ENCODE assay signal across 1 fruit fly cellular context in the genomic region with DNA sequence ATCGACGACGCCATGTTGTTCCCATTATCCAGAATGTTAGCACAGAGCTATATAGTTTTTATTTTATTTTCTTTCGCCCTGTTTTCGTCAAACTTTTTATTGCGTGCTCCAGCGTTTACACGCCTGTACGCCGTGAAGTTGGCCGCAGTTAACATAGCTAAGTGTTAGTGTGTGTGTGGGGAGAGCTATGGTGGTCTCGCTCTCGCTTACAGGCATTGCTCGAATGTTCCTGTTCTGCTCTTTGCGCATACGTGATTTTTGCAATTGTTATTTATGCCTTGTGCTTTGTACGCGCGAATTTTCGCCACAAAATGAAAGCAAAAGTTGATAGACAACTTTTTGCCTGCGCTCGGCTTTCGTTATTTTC.
TF ChIP-seq lines count a peak whose summit lies in the region.

No protein-coding gene starts in this region.

TF ChIP-seq in whole organism, embryonic, 481 proteins besides CTCF, POLR2A, EP300 and RAD21 (continued from another document and continues in another):
- TF ChIP-seq CG11456 (GFP tag; IDR thresholded peaks at IDR 0.05; lab: Robert Waterston, UW) (0 out of 3 replicates have a peak, but pooled peaks have one; percentile 34), CG34224 (GFP tag; IDR thresholded peaks at IDR 0.05; lab: Robert Waterston, UW; ENCODE audit: partially characterized antibody) (peak; percentile 46; the same call in 2 of the 3 replicates), CG16813 (GFP tag; IDR thresholded peaks at IDR 0.05; lab: Robert Waterston, UW; ENCODE audit: partially characterized antibody) (no peak), bsh (GFP tag; optimal IDR thresholded peaks at IDR 0.05; lab: Kevin White, UChicago) (no peak), Deaf1 (tag; optimal IDR thresholded peaks at IDR 0.05; lab: Kevin White, UChicago) (peak; percentile 23), klu (GFP tag; IDR thresholded peaks at IDR 0.05; lab: Robert Waterston, UW) (no peak), twi (tag; optimal IDR thresholded peaks at IDR 0.05; lab: Kevin White, UChicago) (no peak), CG14965 (GFP tag; optimal IDR thresholded peaks at IDR 0.05; lab: Kevin White, UChicago; ENCODE audit: borderline replicate concordance) (no peak), Adf1 (GFP tag; IDR thresholded peaks at IDR 0.05; lab: Robert Waterston, UW) (peak; percentile 44; the same call in 1 of the 2 replicates), CG6254 (GFP tag; optimal IDR thresholded peaks at IDR 0.05; lab: Kevin White, UChicago) (peak; percentile 30), ash1 (GFP tag; optimal IDR thresholded peaks at IDR 0.05; lab: Kevin White, UChicago) (no peak), CG9437 (GFP tag; optimal IDR thresholded peaks at IDR 0.05; lab: Kevin White, UChicago) (no peak), nmo (GFP tag; optimal IDR thresholded peaks at IDR 0.05; lab: Kevin White, UChicago) (peak; percentile 38), aop (GFP tag; IDR thresholded peaks at IDR 0.05; lab: Robert Waterston, UW) (no peak), Hey (tag; optimal IDR thresholded peaks at IDR 0.05; lab: Kevin White, UChicago) (peak; percentile 2), CG10543 (GFP tag; optimal IDR thresholded peaks at IDR 0.05; lab: Kevin White, UChicago) (peak; percentile 66), CG15479 (GFP tag; optimal IDR thresholded peaks at IDR 0.05; lab: Kevin White, UChicago) (peak; percentile 63), scrt (GFP tag; optimal IDR thresholded peaks at IDR 0.05; lab: Kevin White, UChicago) (peak; percentile 52), CG17186 (GFP tag; optimal IDR thresholded peaks at IDR 0.05; lab: Kevin White, UChicago) (peak; percentile 24), CG6765 (GFP tag; optimal IDR thresholded peaks at IDR 0.05; lab: Kevin White, UChicago) (no peak), Drgx (GFP tag; IDR thresholded peaks at IDR 0.05; lab: Robert Waterston, UW) (peak; percentile 37; the same call in 1 of the 2 replicates), inv (GFP tag; IDR thresholded peaks at IDR 0.05; lab: Robert Waterston, UW; ENCODE audit: partially characterized antibody) (no peak), Ravus (GFP tag; IDR thresholded peaks at IDR 0.05; lab: Robert Waterston, UW) (no peak), slbo (GFP tag; IDR thresholded peaks at IDR 0.05; lab: Robert Waterston, UW) (peak; percentile 21; the same call in 1 of the 2 replicates), repo (GFP tag; optimal IDR thresholded peaks at IDR 0.05; lab: Kevin White, UChicago) (no peak), D19A (tag; optimal IDR thresholded peaks at IDR 0.05; lab: Kevin White, UChicago) (no peak), eve (GFP tag; optimal IDR thresholded peaks at IDR 0.05; lab: Kevin White, UChicago) (no peak), CG10321 (GFP tag; IDR thresholded peaks at IDR 0.05; lab: Robert Waterston, UW) (peak; percentile 99), CG10979 (tag; optimal IDR thresholded peaks at IDR 0.05; lab: Kevin White, UChicago) (no peak), gcm (GFP tag; optimal IDR thresholded peaks at IDR 0.05; lab: Kevin White, UChicago) (no peak), dpn (GFP tag; optimal IDR thresholded peaks at IDR 0.05; lab: Kevin White, UChicago) (no peak), bigmax (GFP tag; optimal IDR thresholded peaks at IDR 0.05; lab: Kevin White, UChicago) (no peak), CG15601 (tag; optimal IDR thresholded peaks at IDR 0.05; lab: Kevin White, UChicago) (no peak), HLH4C (GFP tag; IDR thresholded peaks at IDR 0.05; lab: Robert Waterston, UW; ENCODE audit: partially characterized antibody) (no peak), CG3163 (GFP tag; optimal IDR thresholded peaks at IDR 0.05; lab: Kevin White, UChicago) (no peak), corto (GFP tag; optimal IDR thresholded peaks at IDR 0.05; lab: Kevin White, UChicago) (no peak), CG13775 (GFP tag; optimal IDR thresholded peaks at IDR 0.05; lab: Kevin White, UChicago) (peak; percentile 4), trh (GFP tag; optimal IDR thresholded peaks at IDR 0.05; lab: Kevin White, UChicago) (no peak), tgo (GFP tag; IDR thresholded peaks at IDR 0.05; lab: Robert Waterston, UW) (no peak), jing (GFP tag; optimal IDR thresholded peaks at IDR 0.05; lab: Kevin White, UChicago) (no peak), ara (GFP tag; IDR thresholded peaks at IDR 0.05; lab: Robert Waterston, UW) (no peak), Camta (GFP tag; optimal IDR thresholded peaks at IDR 0.05; lab: Kevin White, UChicago) (no peak), sna (GFP tag; IDR thresholded peaks at IDR 0.05; lab: Robert Waterston, UW; ENCODE audit: partially characterized antibody) (no peak), pzg (GFP tag; optimal IDR thresholded peaks at IDR 0.05; lab: Kevin White, UChicago) (peak; percentile 54), slp2 (GFP tag; optimal IDR thresholded peaks at IDR 0.05; lab: Kevin White, UChicago) (no peak), cas (GFP tag; IDR thresholded peaks at IDR 0.05; lab: Robert Waterston, UW) (no peak), fru (optimal IDR thresholded peaks at IDR 0.05; lab: Kevin White, UChicago) (no peak), CG10565 (GFP tag; optimal IDR thresholded peaks at IDR 0.05; lab: Kevin White, UChicago) (no peak), Aef1 (GFP tag; IDR thresholded peaks at IDR 0.05; lab: Robert Waterston, UW) (no peak), Dad (GFP tag; optimal IDR thresholded peaks at IDR 0.05; lab: Kevin White, UChicago) (no peak), Sry-β (GFP tag; optimal IDR thresholded peaks at IDR 0.05; lab: Kevin White, UChicago) (no peak), zf30C (GFP tag; optimal IDR thresholded peaks at IDR 0.05; lab: Kevin White, UChicago) (no peak), Bgb (GFP tag; IDR thresholded peaks at IDR 0.05; lab: Robert Waterston, UW; ENCODE audit: partially characterized antibody) (0 out of 2 replicates have a peak, but pooled peaks have one; percentile 44), ham (GFP tag; IDR thresholded peaks at IDR 0.05; lab: Robert Waterston, UW) (no peak), Rfx (GFP tag; IDR thresholded peaks at IDR 0.05; lab: Robert Waterston, UW) (peak; percentile 52), Hmr (GFP tag; optimal IDR thresholded peaks at IDR 0.05; lab: Kevin White, UChicago) (peak; percentile 41), CG11504 (tag; optimal IDR thresholded peaks at IDR 0.05; lab: Kevin White, UChicago) (no peak), HmgZ (tag; optimal IDR thresholded peaks at IDR 0.05; lab: Kevin White, UChicago) (peak; percentile 37), lmd (GFP tag; IDR thresholded peaks at IDR 0.05; lab: Robert Waterston, UW) (0 out of 2 replicates have a peak, but pooled peaks have one; percentile 16), wor (GFP tag; IDR thresholded peaks at IDR 0.05; lab: Robert Waterston, UW) (no peak), tap (tag; optimal IDR thresholded peaks at IDR 0.05; lab: Kevin White, UChicago) (no peak), CG11696 (GFP tag; IDR thresholded peaks at IDR 0.05; lab: Robert Waterston, UW) (no peak), CG6791 (GFP tag; IDR thresholded peaks at IDR 0.05; lab: Robert Waterston, UW; ENCODE audit: partially characterized antibody) (0 out of 3 replicates have a peak, but pooled peaks have one; percentile 16), her (GFP tag; optimal IDR thresholded peaks at IDR 0.05; lab: Kevin White, UChicago) (no peak), shn (GFP tag; optimal IDR thresholded peaks at IDR 0.05; lab: Kevin White, UChicago) (no peak), z (GFP tag; IDR thresholded peaks at IDR 0.05; lab: Robert Waterston, UW) (no peak), CG7745 (tag; optimal IDR thresholded peaks at IDR 0.05; lab: Kevin White, UChicago) (no peak), MBD-R2 (GFP tag; IDR thresholded peaks at IDR 0.05; lab: Robert Waterston, UW) (peak; percentile 46; the same call in 1 of the 2 replicates), psq (GFP tag; optimal IDR thresholded peaks at IDR 0.05; lab: Kevin White, UChicago) (peak; percentile 99), Rx (GFP tag; IDR thresholded peaks at IDR 0.05; lab: Robert Waterston, UW) (no peak), Nf-YC (tag; optimal IDR thresholded peaks at IDR 0.05; lab: Kevin White, UChicago) (peak; percentile 66), NK7.1 (GFP tag; optimal IDR thresholded peaks at IDR 0.05; lab: Kevin White, UChicago) (no peak), grau (tag; optimal IDR thresholded peaks at IDR 0.05; lab: Kevin White, UChicago) (peak; percentile 20), zfh2 (GFP tag; optimal IDR thresholded peaks at IDR 0.05; lab: Kevin White, UChicago) (no peak), onecut (GFP tag; IDR thresholded peaks at IDR 0.05; lab: Robert Waterston, UW) (peak; percentile 22; the same call in 1 of the 2 replicates), Gsc (GFP tag; IDR thresholded peaks at IDR 0.05; lab: Robert Waterston, UW) (no peak), fu2 (GFP tag; optimal IDR thresholded peaks at IDR 0.05; lab: Kevin White, UChicago) (no peak), Asciz (GFP tag; optimal IDR thresholded peaks at IDR 0.05; lab: Kevin White, UChicago) (no peak), Kr (GFP tag; optimal IDR thresholded peaks at IDR 0.05; lab: Kevin White, UChicago) (no peak), CG14860 (GFP tag; IDR thresholded peaks at IDR 0.05; lab: Robert Waterston, UW; ENCODE audit: partially characterized antibody) (no peak), phol (tag; optimal IDR thresholded peaks at IDR 0.05; lab: Kevin White, UChicago) (peak; percentile 43), abd-A (tag; optimal IDR thresholded peaks at IDR 0.05; lab: Kevin White, UChicago) (peak; percentile 82), CG12744 (GFP tag; optimal IDR thresholded peaks at IDR 0.05; lab: Kevin White, UChicago) (no peak), Fer1 (GFP tag; optimal IDR thresholded peaks at IDR 0.05; lab: Kevin White, UChicago) (no peak), CG8478 (optimal IDR thresholded peaks at IDR 0.05; lab: Kevin White, UChicago) (peak; percentile 74), CG3726 (GFP tag; IDR thresholded peaks at IDR 0.05; lab: Robert Waterston, UW) (no peak), CG33557 (GFP tag; optimal IDR thresholded peaks at IDR 0.05; lab: Kevin White, UChicago) (peak; percentile 37), CG18764 (GFP tag; optimal IDR thresholded peaks at IDR 0.05; lab: Kevin White, UChicago) (no peak), CG3407 (GFP tag; optimal IDR thresholded peaks at IDR 0.05; lab: Kevin White, UChicago) (no peak), Elba2 (GFP tag; optimal IDR thresholded peaks at IDR 0.05; lab: Kevin White, UChicago) (no peak), ken (GFP tag; IDR thresholded peaks at IDR 0.05; lab: Robert Waterston, UW) (no peak), CG17359 (tag; optimal IDR thresholded peaks at IDR 0.05; lab: Kevin White, UChicago) (no peak), nom (GFP tag; optimal IDR thresholded peaks at IDR 0.05; lab: Kevin White, UChicago) (peak; percentile 42), Optix (GFP tag; IDR thresholded peaks at IDR 0.05; lab: Robert Waterston, UW) (no peak), Opbp (GFP tag; IDR thresholded peaks at IDR 0.05; lab: Robert Waterston, UW; ENCODE audit: partially characterized antibody) (peak; percentile 100), B-H1 (GFP tag; IDR thresholded peaks at IDR 0.05; lab: Robert Waterston, UW) (no peak; the same call in 2 of the 3 replicates), CG18599 (GFP tag; optimal IDR thresholded peaks at IDR 0.05; lab: Kevin White, UChicago) (peak; percentile 24), trem (tag; optimal IDR thresholded peaks at IDR 0.05; lab: Kevin White, UChicago) (peak; percentile 21), p53 (GFP tag; optimal IDR thresholded peaks at IDR 0.05; lab: Kevin White, UChicago) (peak; percentile 24), CG30020 (tag; optimal IDR thresholded peaks at IDR 0.05; lab: Kevin White, UChicago) (peak; percentile 4), ci (GFP tag; IDR thresholded peaks at IDR 0.05; lab: Robert Waterston, UW) (peak; percentile 82), Hand (GFP tag; optimal IDR thresholded peaks at IDR 0.05; lab: Kevin White, UChicago) (no peak), CG10654 (GFP tag; optimal IDR thresholded peaks at IDR 0.05; lab: Kevin White, UChicago) (no peak), CG5245 (GFP tag; optimal IDR thresholded peaks at IDR 0.05; lab: Kevin White, UChicago) (no peak), Bteb2 (GFP tag; optimal IDR thresholded peaks at IDR 0.05; lab: Kevin White, UChicago) (no peak), Dip2 (GFP tag; IDR thresholded peaks at IDR 0.05; lab: Robert Waterston, UW) (no peak), dmrt11E (tag; optimal IDR thresholded peaks at IDR 0.05; lab: Kevin White, UChicago) (no peak), Oaz (GFP tag; IDR thresholded peaks at IDR 0.05; lab: Robert Waterston, UW) (no peak), kni (GFP tag; optimal IDR thresholded peaks at IDR 0.05; lab: Kevin White, UChicago) (no peak), chinmo (GFP tag; IDR thresholded peaks at IDR 0.05; lab: Robert Waterston, UW; ENCODE audit: partially characterized antibody) (peak; percentile 89; the same call in 3 of the 4 replicates), CG18619 (GFP tag; optimal IDR thresholded peaks at IDR 0.05; lab: Kevin White, UChicago) (no peak), mld (GFP tag; IDR thresholded peaks at IDR 0.05; lab: Robert Waterston, UW; ENCODE audit: partially characterized antibody) (no peak), CG2875 (GFP tag; optimal IDR thresholded peaks at IDR 0.05; lab: Kevin White, UChicago) (no peak), hth (optimal IDR thresholded peaks at IDR 0.05; lab: Kevin White, UChicago) (no peak), CG16863 (GFP tag; optimal IDR thresholded peaks at IDR 0.05; lab: Kevin White, UChicago) (no peak), Bdp1 (GFP tag; optimal IDR thresholded peaks at IDR 0.05; lab: Kevin White, UChicago) (peak; percentile 30), CG12942 (GFP tag; optimal IDR thresholded peaks at IDR 0.05; lab: Kevin White, UChicago) (no peak), CG11723 (GFP tag; optimal IDR thresholded peaks at IDR 0.05; lab: Kevin White, UChicago) (no peak), CG11247 (GFP tag; IDR thresholded peaks at IDR 0.05; lab: Robert Waterston, UW) (peak; percentile 40; the same call in 1 of the 2 replicates), Hr78 (GFP tag; optimal IDR thresholded peaks at IDR 0.05; lab: Kevin White, UChicago) (no peak), ATbp (GFP tag; optimal IDR thresholded peaks at IDR 0.05; lab: Kevin White, UChicago) (no peak), esg (GFP tag; conservative IDR thresholded peaks at IDR 0.05; lab: Robert Waterston, UW) (no peak), ERR (GFP tag; optimal IDR thresholded peaks at IDR 0.05; lab: Kevin White, UChicago) (no peak), CG3281 (GFP tag; optimal IDR thresholded peaks at IDR 0.05; lab: Kevin White, UChicago) (no peak), CG12769 (tag; optimal IDR thresholded peaks at IDR 0.05; lab: Kevin White, UChicago) (peak; percentile 55), seq (GFP tag; IDR thresholded peaks at IDR 0.05; lab: Robert Waterston, UW) (peak; percentile 9; the same call in 1 of the 2 replicates), h (optimal IDR thresholded peaks at IDR 0.05; lab: Kevin White, UChicago) (no peak), Myb (GFP tag; optimal IDR thresholded peaks at IDR 0.05; lab: Kevin White, UChicago) (no peak)
